Fruit fly (Drosophila melanogaster) whole organism, embryonic: ENCODE results near the gene CG32767.

Experiments used
- Adf1 ChIP-seq: fragments of 200-800 bp; sonication (Bioruptor generic); IDR thresholded peaks from 2 replicates; pipeline ENCODE4 v1.3.6; 2022; ENCODE audit warnings: missing biosample characterization, missing genetic modification characterization
- Atf3 ChIP-seq: fragments of 200-800 bp; sonication (Bioruptor generic); optimal IDR thresholded peaks from 3 replicates; lab custom pipeline; 2016; ENCODE audit warnings: missing biosample characterization, missing genetic modification characterization
- Awh ChIP-seq: fragments of 200-800 bp; sonication (Bioruptor generic); IDR thresholded peaks from 2 replicates; pipeline ENCODE4, ENCODE4 v1.3.6; 2022; ENCODE audit warnings: missing biosample characterization, missing genetic modification characterization
- BtbVII ChIP-seq: fragments of 200-800 bp; sonication (Bioruptor generic); optimal IDR thresholded peaks from 3 replicates; lab custom pipeline; 2017; ENCODE audit warnings: missing biosample characterization, mild to moderate bottlenecking, missing genetic modification characterization
- CG10267 ChIP-seq: fragments of 200-800 bp; sonication (Bioruptor generic); optimal IDR thresholded peaks from 2 replicates; lab custom pipeline; 2018; ENCODE audit warnings: missing biosample characterization, mild to moderate bottlenecking, missing genetic modification characterization, moderate library complexity
- CG10366 ChIP-seq: fragments of 200-800 bp; sonication (Bioruptor generic); IDR thresholded peaks from 2 replicates; pipeline ENCODE4 v1.3.6; 2022; ENCODE audit warnings: missing biosample characterization, missing genetic modification characterization
- CG10543 ChIP-seq: fragments of 200-800 bp; sonication (Bioruptor generic); optimal IDR thresholded peaks from 3 replicates; lab custom pipeline; 2017; ENCODE audit warnings: missing biosample characterization, mild to moderate bottlenecking, missing genetic modification characterization, moderate library complexity
- CG10654 ChIP-seq: fragments of 200-800 bp; sonication (Bioruptor generic); optimal IDR thresholded peaks from 2 replicates; lab custom pipeline; 2016; ENCODE audit warnings: missing biosample characterization, missing genetic modification characterization
- CG12391 ChIP-seq: fragments of 200-800 bp; sonication (Bioruptor generic); optimal IDR thresholded peaks from 3 replicates; lab custom pipeline; 2018; ENCODE audit warnings: missing biosample characterization, mild to moderate bottlenecking, missing genetic modification characterization, moderate library complexity
- CG1603 ChIP-seq: fragments of 200-800 bp; sonication (Bioruptor generic); optimal IDR thresholded peaks from 2 replicates; lab custom pipeline; 2019; ENCODE audit warnings: missing biosample characterization, mild to moderate bottlenecking, missing genetic modification characterization, moderate library complexity
- CG16779 ChIP-seq: fragments of 200-800 bp; sonication (Bioruptor generic); IDR thresholded peaks from 2 replicates; pipeline ENCODE4 v1.3.6; 2022; ENCODE audit warnings: missing biosample characterization, missing genetic modification characterization
- CG17612 ChIP-seq: fragments of 200-800 bp; sonication (Bioruptor generic); IDR thresholded peaks from 2 replicates; pipeline ENCODE4 v1.3.6; 2022; ENCODE audit warnings: missing biosample characterization, missing genetic modification characterization
- CG2199 ChIP-seq: fragments of 200-800 bp; sonication (Bioruptor generic); IDR thresholded peaks from 3 replicates; pipeline ENCODE4 v1.3.6; 2022; ENCODE audit warnings: missing biosample characterization, missing genetic modification characterization
- CG32767 ChIP-seq: fragments of 200-800 bp; sonication (Bioruptor generic); IDR thresholded peaks from 2 replicates; pipeline ENCODE4 v1.3.6; 2022; ENCODE audit warnings: missing biosample characterization, missing genetic modification characterization
- CG6175 ChIP-seq: fragments of 200-800 bp; sonication (Bioruptor generic); IDR thresholded peaks from 3 replicates; pipeline ENCODE4 v1.3.6; 2022; ENCODE audit warnings: missing biosample characterization, missing genetic modification characterization
- CG6765 ChIP-seq: fragments of 200-800 bp; sonication (Bioruptor generic); optimal IDR thresholded peaks from 3 replicates; lab custom pipeline; 2017; ENCODE audit warnings: missing biosample characterization, mild to moderate bottlenecking, missing genetic modification characterization
- CHES-1-like ChIP-seq: fragments of 200-800 bp; sonication (Bioruptor generic); optimal IDR thresholded peaks from 2 replicates; lab custom pipeline; 2016; ENCODE audit warnings: missing biosample characterization, missing genetic modification characterization
- CTCF ChIP-seq: fragments of 200-800 bp; sonication (Bioruptor generic); optimal IDR thresholded peaks from 2 replicates; lab custom pipeline; 2017; ENCODE audit warnings: missing biosample characterization, mild to moderate bottlenecking, missing genetic modification characterization, moderate library complexity
- Dip3 ChIP-seq: fragments of 200-800 bp; sonication (Bioruptor generic); optimal IDR thresholded peaks from 3 replicates; lab custom pipeline; 2016; ENCODE audit warnings: missing biosample characterization, missing genetic modification characterization
- Ets65A ChIP-seq: fragments of 200-800 bp; sonication (Bioruptor generic); peaks from one replicate; lab custom pipeline; 2016; ENCODE audit warnings: missing biosample characterization, missing genetic modification characterization
- Fer3 ChIP-seq: fragments of 200-800 bp; sonication (Bioruptor generic); optimal IDR thresholded peaks from 2 replicates; lab custom pipeline; 2018; ENCODE audit warnings: missing biosample characterization, mild to moderate bottlenecking, missing genetic modification characterization, moderate library complexity
- HLHmδ ChIP-seq: fragments of 200-800 bp; sonication (Bioruptor generic); optimal IDR thresholded peaks from 2 replicates; lab custom pipeline; 2018; ENCODE audit warnings: missing biosample characterization, mild to moderate bottlenecking, missing genetic modification characterization, moderate library complexity
- NC2α ChIP-seq: fragments of 200-800 bp; sonication (Bioruptor generic); optimal IDR thresholded peaks from 2 replicates; lab custom pipeline; 2016; ENCODE audit warnings: missing biosample characterization, missing genetic modification characterization
- Rfx ChIP-seq: fragments of 200-800 bp; sonication (Bioruptor generic); IDR thresholded peaks from 2 replicates; pipeline ENCODE4 v1.3.6; 2022; ENCODE audit warnings: missing biosample characterization, missing genetic modification characterization
- Sin3A ChIP-seq: fragments of >200 bp; optimal IDR thresholded peaks from 2 replicates; lab custom pipeline; 2018
- Six4 ChIP-seq: fragments of 200-800 bp; sonication (Bioruptor generic); optimal IDR thresholded peaks from 2 replicates; lab custom pipeline; 2016; ENCODE audit warnings: missing biosample characterization, missing genetic modification characterization
- Stat92E ChIP-seq, 3 experiments: fragments of >200 bp in 2 of 3; fragments of 200-800 bp in 1 of 3; sonication (Bioruptor generic) in 1 of 3; optimal IDR thresholded peaks; 2 replicates each; lab custom pipeline; 2017 to 2019; ENCODE audit warnings: missing biosample characterization in 3 of 3, missing genetic modification characterization in 3 of 3, mild to moderate bottlenecking in 1 of 3, moderate library complexity in 1 of 3
- Usf ChIP-seq: fragments of 200-800 bp; sonication (Bioruptor generic); optimal IDR thresholded peaks from 2 replicates; lab custom pipeline; 2017; ENCODE audit warnings: missing genotype, missing biosample characterization, missing genetic modification characterization
- ap ChIP-seq: fragments of 200-800 bp; sonication (Bioruptor generic); IDR thresholded peaks from 2 replicates; pipeline ENCODE4 v1.3.6; 2022; ENCODE audit warnings: missing biosample characterization, missing genetic modification characterization
- ase ChIP-seq: fragments of 200-800 bp; sonication (Bioruptor generic); IDR thresholded peaks from 3 replicates; pipeline ENCODE4 v1.3.6; 2022; ENCODE audit warnings: missing biosample characterization, missing genetic modification characterization
- bab2 ChIP-seq: fragments of 200-800 bp; sonication (Bioruptor generic); optimal IDR thresholded peaks from 2 replicates; lab custom pipeline; 2016; ENCODE audit warnings: missing biosample characterization, missing genetic modification characterization
- bbx ChIP-seq: fragments of 200-800 bp; sonication (Bioruptor generic); IDR thresholded peaks from 2 replicates; pipeline ENCODE4 v1.3.6; 2022; ENCODE audit warnings: missing biosample characterization, missing genetic modification characterization; ENCODE audit not compliant: partially characterized antibody
- bsh ChIP-seq, 2 experiments: fragments of 200-800 bp; sonication (Bioruptor generic); optimal IDR thresholded peaks; 2 replicates each; lab custom pipeline; 2017 to 2018; ENCODE audit warnings: mild to moderate bottlenecking in 2 of 2, missing biosample characterization in 2 of 2, missing genetic modification characterization in 2 of 2, moderate library complexity in 1 of 2
- chif ChIP-seq, 2 experiments: fragments of 200-800 bp; sonication (Bioruptor generic); optimal IDR thresholded peaks; 3 replicates each; lab custom pipeline; 2016; ENCODE audit warnings: missing biosample characterization in 2 of 2, missing genetic modification characterization in 2 of 2
- eyg ChIP-seq: fragments of 200-800 bp; sonication (Bioruptor generic); optimal IDR thresholded peaks from 3 replicates; lab custom pipeline; 2016; ENCODE audit warnings: missing biosample characterization, missing genetic modification characterization
- ham ChIP-seq: fragments of 200-800 bp; sonication (Bioruptor generic); IDR thresholded peaks from 2 replicates; pipeline ENCODE4 v1.3.6; 2022; ENCODE audit warnings: missing biosample characterization, missing genetic modification characterization
- her ChIP-seq: fragments of 200-800 bp; sonication (Bioruptor generic); optimal IDR thresholded peaks from 2 replicates; lab custom pipeline; 2016; ENCODE audit warnings: missing biosample characterization, missing genetic modification characterization
- jumu ChIP-seq: fragments of 200-800 bp; sonication (Bioruptor generic); optimal IDR thresholded peaks from 3 replicates; lab custom pipeline; 2016; ENCODE audit warnings: missing biosample characterization, missing genetic modification characterization
- lbe ChIP-seq: fragments of 200-800 bp; sonication (Bioruptor generic); optimal IDR thresholded peaks from 2 replicates; lab custom pipeline; 2016; ENCODE audit warnings: missing biosample characterization, mild to moderate bottlenecking, missing genetic modification characterization
- nerfin-1 ChIP-seq: fragments of 200-800 bp; sonication (Bioruptor generic); optimal IDR thresholded peaks from 3 replicates; lab custom pipeline; 2019; ENCODE audit warnings: missing biosample characterization, mild to moderate bottlenecking, missing genetic modification characterization, moderate library complexity
- pan ChIP-seq, 4 experiments: fragments of >200 bp in 3 of 4; fragments of 200-800 bp in 1 of 4; sonication (Bioruptor generic) in 1 of 4; optimal IDR thresholded peaks in 3 of 4; IDR thresholded peaks in 1 of 4; 2 replicates each; pipeline versions ENCODE4 v1.3.6 to Lab custom; 2017 to 2022; ENCODE audit warnings: missing biosample characterization in 2 of 4, missing genetic modification characterization in 2 of 4, mixed read lengths in 1 of 4
- rib ChIP-seq: fragments of 200-800 bp; sonication (Bioruptor generic); IDR thresholded peaks from 2 replicates; pipeline ENCODE4 v1.3.6; 2022; ENCODE audit warnings: missing biosample characterization, missing genetic modification characterization
- sc ChIP-seq, 3 experiments: fragments of >200 bp in 2 of 3; fragments of 200-800 bp in 1 of 3; sonication (Bioruptor generic) in 1 of 3; optimal IDR thresholded peaks; 2 replicates in 2 of 3; 3 replicates in 1 of 3; lab custom pipeline; 2017; ENCODE audit warnings: mild to moderate bottlenecking in 1 of 3, missing biosample characterization in 1 of 3, missing genetic modification characterization in 1 of 3, missing genetic modification reagents in 1 of 3
- shn ChIP-seq: fragments of 200-800 bp; sonication (Bioruptor generic); optimal IDR thresholded peaks from 3 replicates; lab custom pipeline; 2016; ENCODE audit warnings: missing biosample characterization, missing genetic modification characterization
- sisA ChIP-seq: fragments of 200-800 bp; sonication (Bioruptor generic); IDR thresholded peaks from 2 replicates; pipeline ENCODE4 v1.3.6; 2022; ENCODE audit warnings: missing biosample characterization, missing genetic modification characterization
- tap ChIP-seq: fragments of 200-800 bp; optimal IDR thresholded peaks from 3 replicates; lab custom pipeline; 2019; ENCODE audit warnings: missing biosample characterization, mild to moderate bottlenecking, missing genetic modification characterization, moderate library complexity
- trem ChIP-seq: fragments of 200-800 bp; optimal IDR thresholded peaks from 3 replicates; lab custom pipeline; 2019; ENCODE audit warnings: missing biosample characterization, mild to moderate bottlenecking, missing genetic modification characterization, moderate library complexity
- twi ChIP-seq: fragments of 200-800 bp; optimal IDR thresholded peaks from 2 replicates; lab custom pipeline; 2019; ENCODE audit warnings: missing biosample characterization, mild to moderate bottlenecking, missing genetic modification characterization, moderate library complexity
- vfl ChIP-seq: fragments of 200-800 bp; sonication (Bioruptor generic); optimal IDR thresholded peaks from 2 replicates; lab custom pipeline; 2016; ENCODE audit warnings: missing biosample characterization, missing genetic modification characterization
- wor ChIP-seq: fragments of 200-800 bp; sonication (Bioruptor generic); IDR thresholded peaks from 2 replicates; pipeline ENCODE4 v1.3.6; 2022; ENCODE audit warnings: missing biosample characterization, missing genetic modification characterization

CG32767 gene

dm6 chrX:5046256-5046894 is 38.2 kb downstream of the CG32767 start (continued):
- TF ChIP-seq twi (tag; lab: Kevin White, UChicago) (peak; percentile 49), trem (tag; lab: Kevin White, UChicago) (peak; percentile 63), CHES-1-like (peak; percentile 51), CG10366 (peak; percentile 64), Fer3 (tag; lab: Kevin White, UChicago) (peak; percentile 68), bbx (no peak), sc (optimal IDR thresholded peaks at IDR 0.05; lab: Kevin White, UChicago) (no peak), sc (GFP tag; optimal IDR thresholded peaks at IDR 0.05; lab: Kevin White, UChicago) (peak; percentile 55), CG10267 (tag; lab: Kevin White, UChicago) (peak; percentile 83), bsh (GFP tag; optimal IDR thresholded peaks at IDR 0.05; lab: Kevin White, UChicago) (peak; percentile 58 to 87), CG12391 (tag; lab: Kevin White, UChicago) (peak; percentile 86), CG1603 (peak; percentile 10), CG17612 (no peak), CG16779 (GFP tag; lab: Robert Waterston, UW) (no peak), lbe (GFP tag; lab: Kevin White, UChicago) (peak; percentile 85), eyg (no peak), Sin3A (lab: Kevin White, UChicago) (no peak), ap (peak; percentile 39; the same call in 1 of the 2 replicates), HLHmδ (GFP tag; lab: Kevin White, UChicago) (no peak), Stat92E (GFP tag; optimal IDR thresholded peaks at IDR 0.05; lab: Kevin White, UChicago) (peak in 1 of 3 experiments; percentile 64), sisA (peak; percentile 77), rib (GFP tag; lab: Robert Waterston, UW) (no peak), vfl (peak; percentile 52), ase (GFP tag; lab: Robert Waterston, UW) (peak; percentile 38; the same call in 1 of the 3 replicates), bab2 (GFP tag; lab: Kevin White, UChicago) (peak; percentile 56), Awh (GFP tag; lab: Robert Waterston, UW) (peak; percentile 71), nerfin-1 (peak; percentile 69), her (no peak), CG32767 (GFP tag; lab: Robert Waterston, UW) (peak; percentile 79), Adf1 (GFP tag; lab: Robert Waterston, UW) (peak; percentile 31; the same call in 1 of the 2 replicates), chif (GFP tag; optimal IDR thresholded peaks at IDR 0.05; lab: Kevin White, UChicago) (peak; percentile 40 to 83), Ets65A (GFP tag; lab: Kevin White, UChicago) (peak; percentile 88), CG6765 (peak; percentile 42), NC2α (GFP tag; lab: Kevin White, UChicago) (peak; percentile 3), Six4 (GFP tag; lab: Kevin White, UChicago) (peak; percentile 54), pan (optimal IDR thresholded peaks at IDR 0.05; lab: Kevin White, UChicago) (no peak), pan (GFP tag; optimal IDR thresholded peaks at IDR 0.05 in 1 of 2, IDR thresholded peaks at IDR 0.05 in 1 of 2) (peak in 1 of 2 experiments; percentile 83), CG10654 (GFP tag; lab: Kevin White, UChicago) (peak; percentile 67), ham (GFP tag; lab: Robert Waterston, UW) (no peak), Dip3 (peak; percentile 53), shn (GFP tag; lab: Kevin White, UChicago) (peak; percentile 35), Rfx (peak; percentile 81), BtbVII (GFP tag; lab: Kevin White, UChicago) (peak; percentile 47), wor (0 out of 2 replicates have a peak, but pooled peaks have one; percentile 19), CG2199 (GFP tag; lab: Robert Waterston, UW) (no peak), tap (tag; lab: Kevin White, UChicago) (peak; percentile 67), CTCF (GFP tag; lab: Kevin White, UChicago) (no peak), Usf (GFP tag; lab: Kevin White, UChicago) (peak; percentile 51), jumu (GFP tag; lab: Kevin White, UChicago) (peak; percentile 56), CG10543 (peak; percentile 23), CG6175 (GFP tag; lab: Robert Waterston, UW) (peak; percentile 64; the same call in 2 of the 3 replicates), Atf3 (GFP tag; lab: Kevin White, UChicago) (peak; percentile 19)
